Fruit fly (Drosophila melanogaster): ENCODE measurements around the gene Moca-cyp.

The Moca-cyp gene

dm6 chr3R:28327132-28327531 lies 13.0 kb upstream of the Moca-cyp start:
- TF ChIP-seq CG8478 (optimal IDR thresholded peaks at IDR 0.05) (no peak), CTCF (optimal IDR thresholded peaks at IDR 0.05) (no peak)

- TF ChIP-seq CTCF (optimal IDR thresholded peaks at IDR 0.05) (no peak), CG8478 (optimal IDR thresholded peaks at IDR 0.05) (no peak)
Measured at dm6 chr3R:28327709-28328467, 12.2 kb upstream of the Moca-cyp start.

dm6 chr3R:28328780-28329546 lies 11.2 kb upstream of the Moca-cyp start:
- TF ChIP-seq CTCF (optimal IDR thresholded peaks at IDR 0.05) = no peak
- TF ChIP-seq CG8478 (optimal IDR thresholded peaks at IDR 0.05) = no peak

dm6 chr3R:28330266-28331125 lies 9.6 kb upstream of the Moca-cyp start:
- TF ChIP-seq CTCF (optimal IDR thresholded peaks at IDR 0.05) = no peak
- no peak for TF ChIP-seq CG8478 (optimal IDR thresholded peaks at IDR 0.05)

- TF ChIP-seq CTCF (optimal IDR thresholded peaks at IDR 0.05) = no peak
- no peak for TF ChIP-seq CG8478 (optimal IDR thresholded peaks at IDR 0.05)
Measured at dm6 chr3R:28331126-28331490, 9.0 kb upstream of the Moca-cyp start.

dm6 chr3R:28332137-28332671 lies 7.9 kb upstream of the Moca-cyp start:
- TF ChIP-seq CTCF (optimal IDR thresholded peaks at IDR 0.05) (no peak), CG8478 (optimal IDR thresholded peaks at IDR 0.05) (no peak)

dm6 chr3R:28332674-28333421 lies 7.3 kb upstream of the Moca-cyp start:
- TF ChIP-seq CG8478 (optimal IDR thresholded peaks at IDR 0.05) (no peak), CTCF (optimal IDR thresholded peaks at IDR 0.05) (no peak)

dm6 chr3R:28335462-28335998 lies 4.6 kb upstream of the Moca-cyp start:
- no peak for TF ChIP-seq CG8478 (optimal IDR thresholded peaks at IDR 0.05)
- TF ChIP-seq CTCF (optimal IDR thresholded peaks at IDR 0.05) = peak; percentile 3 to 52

dm6 chr3R:28336046-28336771 lies 3.9 kb upstream of the Moca-cyp start, which contains the start of gene larp:
larp (minus strand) TSS chr3R:28336440.
- TF ChIP-seq CTCF (optimal IDR thresholded peaks at IDR 0.05) (peak in 1 of 2 experiments; percentile 19), CG8478 (optimal IDR thresholded peaks at IDR 0.05) (no peak)

- TF ChIP-seq CG8478 (optimal IDR thresholded peaks at IDR 0.05) = no peak
- no peak for TF ChIP-seq CTCF (optimal IDR thresholded peaks at IDR 0.05)
Measured at dm6 chr3R:28340606-28340999, 469 bp downstream of the Moca-cyp start.

dm6 chr3R:28345287-28345686 lies 5.2 kb downstream of the Moca-cyp start:
- TF ChIP-seq CTCF (optimal IDR thresholded peaks at IDR 0.05) (peak; percentile 95 to 96), CG8478 (optimal IDR thresholded peaks at IDR 0.05) (no peak)

- TF ChIP-seq CG8478 (optimal IDR thresholded peaks at IDR 0.05) = no peak
Measured at dm6 chr3R:28351942-28352341, 11.8 kb downstream of the Moca-cyp start, which contains the start of gene Or98b. Or98b (plus strand) TSS chr3R:28352242.

dm6 chr3R:28359613-28360012 lies 19.5 kb downstream of the Moca-cyp start:
- TF ChIP-seq CG8478 (optimal IDR thresholded peaks at IDR 0.05) (no peak), CTCF (optimal IDR thresholded peaks at IDR 0.05) (no peak)
